Worm (Caenorhabditis elegans) whole organism, L3 larva: Measurements from ENCODE around the gene gsp-2.

Experiments
- ZK546.5 ChIP-seq: sonication (generic microtip); optimal IDR thresholded peaks from 2 replicates; lab custom pipeline; 2017; ENCODE audit warnings: missing biosample characterization, missing genetic modification characterization
- aly-2 ChIP-seq: fragments of 150-350 bp; optimal IDR thresholded peaks from 2 replicates; lab custom pipeline; 2014; ENCODE audit warnings: missing biosample characterization, missing genetic modification characterization
- ceh-28 ChIP-seq: fragments of 150-350 bp; optimal IDR thresholded peaks from 2 replicates; lab custom pipeline; 2014; ENCODE audit warnings: missing biosample characterization, missing genetic modification reagents, missing genetic modification characterization
- ceh-82 ChIP-seq: fragments of 150-350 bp; optimal IDR thresholded peaks from 2 replicates; lab custom pipeline; 2014; ENCODE audit warnings: missing biosample characterization, missing genetic modification characterization
- ceh-9 ChIP-seq: sonication (generic microtip); optimal IDR thresholded peaks from 2 replicates; lab custom pipeline; 2018; ENCODE audit warnings: missing biosample characterization, missing genetic modification characterization
- egl-27 ChIP-seq: sonication (generic microtip); optimal IDR thresholded peaks from 4 replicates; lab custom pipeline; 2017; ENCODE audit warnings: missing biosample characterization, missing genetic modification reagents, missing genetic modification characterization
- egl-5 ChIP-seq: fragments of 150-350 bp; optimal IDR thresholded peaks from 2 replicates; lab custom pipeline; 2017; ENCODE audit warnings: missing biosample characterization, missing genetic modification reagents, missing genetic modification characterization, inconsistent platforms
- elt-2 ChIP-seq: sonication (generic microtip); optimal IDR thresholded peaks from 2 replicates; lab custom pipeline; 2016; ENCODE audit warnings: missing genetic modification reagents, mild to moderate bottlenecking, missing genetic modification characterization, missing compliant biosample characterization
- elt-3 ChIP-seq, 3 experiments: fragments of 150-350 bp in 1 of 3; sonication (generic microtip) in 2 of 3; optimal IDR thresholded peaks; 2 replicates in 2 of 3; 4 replicates in 1 of 3; lab custom pipeline; 2014 to 2017; ENCODE audit warnings: missing biosample characterization in 3 of 3, missing genetic modification characterization in 3 of 3
- eor-1 ChIP-seq, 2 experiments: fragments of 150-350 bp; optimal IDR thresholded peaks; 2 replicates each; lab custom pipeline; 2014 to 2018; ENCODE audit warnings: missing biosample characterization in 2 of 2, missing genetic modification characterization in 2 of 2
- fkh-10 ChIP-seq: sonication (generic microtip); optimal IDR thresholded peaks from 2 replicates; lab custom pipeline; 2017; ENCODE audit warnings: missing biosample characterization, missing genetic modification reagents, missing genetic modification characterization
- fkh-2 ChIP-seq: fragments of 150-350 bp; optimal IDR thresholded peaks from 2 replicates; lab custom pipeline; 2014; ENCODE audit warnings: missing biosample characterization, missing genetic modification reagents, missing genetic modification characterization
- hmg-11 ChIP-seq: sonication (generic microtip); optimal IDR thresholded peaks from 2 replicates; lab custom pipeline; 2016; ENCODE audit warnings: missing genetic modification characterization, missing compliant biosample characterization
- lin-39 ChIP-seq: fragments of 150-350 bp; optimal IDR thresholded peaks from 2 replicates; lab custom pipeline; 2018; ENCODE audit warnings: missing biosample characterization, missing genetic modification reagents, missing genetic modification characterization
- lsy-12 ChIP-seq: sonication (generic microtip); optimal IDR thresholded peaks from 2 replicates; lab custom pipeline; 2016; ENCODE audit warnings: mild to moderate bottlenecking, missing genetic modification characterization, missing compliant biosample characterization
- mdl-1 ChIP-seq: fragments of 150-350 bp; optimal IDR thresholded peaks from 2 replicates; lab custom pipeline; 2014; ENCODE audit warnings: missing biosample characterization, missing genetic modification characterization
- nfya-1 ChIP-seq: sonication (generic microtip); optimal IDR thresholded peaks from 2 replicates; lab custom pipeline; 2017; ENCODE audit warnings: missing genetic modification characterization, mild to moderate bottlenecking, missing compliant biosample characterization, antibody characterized with exemption, moderate library complexity; ENCODE audit not compliant: insufficient read depth
- nhr-11 ChIP-seq: fragments of 150-350 bp; optimal IDR thresholded peaks from 2 replicates; lab custom pipeline; 2014; ENCODE audit warnings: missing biosample characterization, missing genetic modification characterization
- nhr-12 ChIP-seq: fragments of 150-350 bp; optimal IDR thresholded peaks from 2 replicates; lab custom pipeline; 2014; ENCODE audit warnings: missing biosample characterization, missing genetic modification characterization
- nhr-23 ChIP-seq: fragments of 150-350 bp; optimal IDR thresholded peaks from 2 replicates; lab custom pipeline; 2014; ENCODE audit warnings: missing biosample characterization, missing genetic modification reagents, missing genetic modification characterization
- nhr-237 ChIP-seq: fragments of 150-350 bp; optimal IDR thresholded peaks from 2 replicates; lab custom pipeline; 2014; ENCODE audit warnings: missing biosample characterization, missing genetic modification characterization
- nhr-25 ChIP-seq: sonication (generic microtip); optimal IDR thresholded peaks from 2 replicates; lab custom pipeline; 2017; ENCODE audit warnings: missing biosample characterization, missing genetic modification characterization
- nhr-28 ChIP-seq: fragments of 150-350 bp; optimal IDR thresholded peaks from 2 replicates; lab custom pipeline; 2014; ENCODE audit warnings: missing biosample characterization, missing genetic modification characterization
- nhr-43 ChIP-seq: sonication (generic microtip); optimal IDR thresholded peaks from 2 replicates; lab custom pipeline; 2016; ENCODE audit warnings: mild to moderate bottlenecking, missing genetic modification characterization, missing compliant biosample characterization; ENCODE audit not compliant: poor library complexity, severe bottlenecking
- nhr-76 ChIP-seq: fragments of 150-350 bp; sonication (generic microtip); optimal IDR thresholded peaks from 5 replicates; lab custom pipeline; 2014; ENCODE audit warnings: missing biosample characterization, missing genetic modification characterization
- pha-4 ChIP-seq: fragments of 150-350 bp; optimal IDR thresholded peaks from 2 replicates; lab custom pipeline; 2014; ENCODE audit warnings: missing biosample characterization, missing genetic modification reagents, missing genetic modification characterization
- pqm-1 ChIP-seq: fragments of 150-350 bp; optimal IDR thresholded peaks from 2 replicates; lab custom pipeline; 2017; ENCODE audit warnings: missing biosample characterization, missing genetic modification characterization, inconsistent platforms
- skn-1 ChIP-seq: fragments of 150-350 bp; optimal IDR thresholded peaks from 2 replicates; lab custom pipeline; 2014; ENCODE audit warnings: missing biosample characterization, missing genetic modification characterization
- snpc-4 ChIP-seq: fragments of 150-350 bp; optimal IDR thresholded peaks from 2 replicates; lab custom pipeline; 2014; ENCODE audit warnings: missing biosample characterization, missing genetic modification characterization
- tbx-2 ChIP-seq: sonication (generic microtip); optimal IDR thresholded peaks from 2 replicates; lab custom pipeline; 2016; ENCODE audit warnings: mild to moderate bottlenecking, missing genetic modification characterization, missing compliant biosample characterization
- unc-39 ChIP-seq: sonication (generic microtip); optimal IDR thresholded peaks from 4 replicates; lab custom pipeline; 2017; ENCODE audit warnings: missing biosample characterization, missing genetic modification characterization
- unc-62 ChIP-seq: fragments of 150-350 bp; sonication (generic microtip); optimal IDR thresholded peaks from 4 replicates; lab custom pipeline; 2014; ENCODE audit warnings: missing biosample characterization, missing genetic modification reagents, missing genetic modification characterization

The gsp-2 gene

ce11 chrIII:7381546-7382171, 45.3 kb downstream of the gsp-2 start, which contains the start of the genes hmg-4 and T20B12.3 (continued):
- TF ChIP-seq unc-39 (tag; lab: Kevin White, UChicago) (no peak), nhr-11 (tag; lab: Kevin White, UChicago) (no peak), egl-5 (tag; lab: Kevin White, UChicago) (peak; percentile 31), skn-1 (tag; lab: Kevin White, UChicago) (no peak), pha-4 (peak; percentile 49), nhr-23 (tag; lab: Kevin White, UChicago) (peak; percentile 38)
- TF ChIP-seq, all 47 proteins: peak for 10

ce11 chrIII:7383733-7384132, 47.3 kb downstream of the gsp-2 start, which contains the start of gene tbp-1:
tbp-1 (plus strand) TSS chrIII:7384033.
- TF ChIP-seq ceh-28 (tag; lab: Kevin White, UChicago) (no peak), nhr-12 (tag; lab: Kevin White, UChicago) (no peak), skn-1 (tag; lab: Kevin White, UChicago) (no peak), ZK546.5 (tag; lab: Kevin White, UChicago) (no peak), nhr-237 (tag; lab: Kevin White, UChicago) (no peak), unc-62 (GFP tag; lab: Kevin White, UChicago) (no peak), fkh-2 (tag; lab: Kevin White, UChicago) (no peak), ceh-82 (tag; lab: Kevin White, UChicago) (no peak), tbx-2 (no peak), fkh-10 (GFP tag; lab: Kevin White, UChicago) (no peak), nhr-25 (tag; lab: Kevin White, UChicago) (no peak), eor-1 (tag; optimal IDR thresholded peaks at IDR 0.05; lab: Kevin White, UChicago) (no peak), ceh-9 (tag; lab: Kevin White, UChicago) (no peak)
- TF ChIP-seq, all 47 proteins: peak for 0

ce11 chrIII:7385929-7386328, 49.5 kb downstream of the gsp-2 start, which contains the start of gene trd-1:
trd-1 (plus strand) TSS chrIII:7386229.
- no peak for TF ChIP-seq tbx-2
- TF ChIP-seq nhr-28 (tag; lab: Kevin White, UChicago): no peak
- TF ChIP-seq nhr-23 (tag; lab: Kevin White, UChicago): no peak
- TF ChIP-seq hmg-11 (tag; lab: Kevin White, UChicago): no peak
- no peak for TF ChIP-seq aly-2 (tag; lab: Kevin White, UChicago)
- no peak for TF ChIP-seq unc-62 (GFP tag; lab: Kevin White, UChicago)
- no peak for TF ChIP-seq egl-27
- no peak for TF ChIP-seq elt-3 (tag; optimal IDR thresholded peaks at IDR 0.05; lab: Kevin White, UChicago)
- TF ChIP-seq mdl-1 (tag; lab: Kevin White, UChicago): no peak
- no peak for TF ChIP-seq ceh-82 (tag; lab: Kevin White, UChicago)
- no peak for TF ChIP-seq ZK546.5 (tag; lab: Kevin White, UChicago)
- no peak for TF ChIP-seq nhr-12 (tag; lab: Kevin White, UChicago)
- TF ChIP-seq nhr-11 (tag; lab: Kevin White, UChicago): no peak
- TF ChIP-seq nhr-76 (tag; lab: Kevin White, UChicago): no peak
- TF ChIP-seq, all 47 proteins: peak for 0

ce11 chrIII:7387359-7387758, 51.0 kb downstream of the gsp-2 start:
- peak; percentile 60 for TF ChIP-seq elt-2 (tag; lab: Kevin White, UChicago)
- peak; percentile 44 for TF ChIP-seq pha-4
- TF ChIP-seq snpc-4 (tag; lab: Kevin White, UChicago): peak; percentile 39
- TF ChIP-seq lsy-12 (tag; lab: Kevin White, UChicago): peak; percentile 64
- no peak for TF ChIP-seq skn-1 (tag; lab: Kevin White, UChicago)
- TF ChIP-seq nfya-1 (tag; lab: Kevin White, UChicago): peak; percentile 63
- peak; percentile 40 for TF ChIP-seq pqm-1 (tag; lab: Kevin White, UChicago)
- no peak for TF ChIP-seq aly-2 (tag; lab: Kevin White, UChicago)
- TF ChIP-seq hmg-11 (tag; lab: Kevin White, UChicago): peak; percentile 50
- TF ChIP-seq mdl-1 (tag; lab: Kevin White, UChicago): peak; percentile 9
- no peak for TF ChIP-seq nhr-43
- TF ChIP-seq lin-39 (tag; lab: Kevin White, UChicago): peak; percentile 12
